Fruit fly (Drosophila melanogaster) whole organism, embryonic: ENCODE data around the gene Rcd-1r.

Experiments
- CG12744 ChIP-seq: fragments of 200-800 bp; sonication (Bioruptor generic); optimal IDR thresholded peaks from 2 replicates; lab custom pipeline; 2016; ENCODE audit warnings: missing biosample characterization, missing genetic modification characterization
- CG12769 ChIP-seq: fragments of 200-800 bp; sonication (Bioruptor generic); optimal IDR thresholded peaks from 2 replicates; lab custom pipeline; 2019; ENCODE audit warnings: missing biosample characterization, mild to moderate bottlenecking, missing genetic modification characterization, moderate library complexity
- CG13775 ChIP-seq: fragments of 200-800 bp; sonication (Bioruptor generic); optimal IDR thresholded peaks from 3 replicates; lab custom pipeline; 2017; ENCODE audit warnings: missing biosample characterization, mild to moderate bottlenecking, missing genetic modification characterization
- CG15011 ChIP-seq: fragments of 200-800 bp; sonication (Bioruptor generic); optimal IDR thresholded peaks from 3 replicates; lab custom pipeline; 2018; ENCODE audit warnings: missing biosample characterization, mild to moderate bottlenecking, missing genetic modification characterization
- CG15073 ChIP-seq: fragments of 200-800 bp; sonication (Bioruptor generic); optimal IDR thresholded peaks from 2 replicates; lab custom pipeline; 2016; ENCODE audit warnings: missing biosample characterization, missing genetic modification characterization
- CG15601 ChIP-seq: fragments of 200-800 bp; sonication (Bioruptor generic); optimal IDR thresholded peaks from 3 replicates; lab custom pipeline; 2019; ENCODE audit warnings: missing biosample characterization, mild to moderate bottlenecking, missing genetic modification characterization, moderate library complexity
- CG15696 ChIP-seq: fragments of 200-800 bp; sonication (Bioruptor generic); optimal IDR thresholded peaks from 2 replicates; lab custom pipeline; 2019; ENCODE audit warnings: missing biosample characterization, mild to moderate bottlenecking, missing genetic modification characterization, moderate library complexity
- CG17361 ChIP-seq: fragments of 200-800 bp; sonication (Bioruptor generic); IDR thresholded peaks from 3 replicates; pipeline ENCODE4 v1.3.6; 2022; ENCODE audit warnings: missing biosample characterization, missing genetic modification characterization
- CG17802 ChIP-seq: fragments of 200-800 bp; sonication (Bioruptor generic); optimal IDR thresholded peaks from 2 replicates; lab custom pipeline; 2018; ENCODE audit warnings: missing biosample characterization, mild to moderate bottlenecking, missing genetic modification characterization, moderate library complexity
- CG2678 ChIP-seq: fragments of 200-800 bp; sonication (Bioruptor generic); optimal IDR thresholded peaks from 3 replicates; lab custom pipeline; 2019; ENCODE audit warnings: missing biosample characterization, mild to moderate bottlenecking, missing genetic modification characterization, moderate library complexity
- CG30403 ChIP-seq: fragments of 200-800 bp; sonication (Bioruptor generic); optimal IDR thresholded peaks from 3 replicates; lab custom pipeline; 2016; ENCODE audit warnings: missing biosample characterization, missing genetic modification characterization
- CG30431 ChIP-seq: fragments of 200-800 bp; sonication (Bioruptor generic); optimal IDR thresholded peaks from 2 replicates; lab custom pipeline; 2017; ENCODE audit warnings: missing biosample characterization, missing genetic modification characterization
- CG32532 ChIP-seq: fragments of 200-800 bp; sonication (Bioruptor generic); IDR thresholded peaks from 2 replicates; pipeline ENCODE4 v1.3.6; 2022; ENCODE audit warnings: missing biosample characterization, missing genetic modification characterization
- CG3838 ChIP-seq: fragments of 200-800 bp; sonication (Bioruptor generic); optimal IDR thresholded peaks from 3 replicates; lab custom pipeline; 2016; ENCODE audit warnings: missing biosample characterization, missing genetic modification characterization
- CG4820 ChIP-seq: fragments of 200-800 bp; sonication (Bioruptor generic); optimal IDR thresholded peaks from 3 replicates; lab custom pipeline; 2016; ENCODE audit warnings: missing biosample characterization, missing genetic modification characterization
- CG6689 ChIP-seq: fragments of 200-800 bp; sonication (Bioruptor generic); IDR thresholded peaks from 2 replicates; pipeline ENCODE4 v1.3.6; 2022; ENCODE audit warnings: missing biosample characterization, missing genetic modification characterization
- CG8281 ChIP-seq: fragments of 200-800 bp; sonication (Bioruptor generic); optimal IDR thresholded peaks from 2 replicates; lab custom pipeline; 2018; ENCODE audit warnings: missing biosample characterization, mild to moderate bottlenecking, missing genetic modification characterization, moderate library complexity
- CG8290 ChIP-seq, 3 experiments: fragments of 200-800 bp; sonication (Bioruptor generic); optimal IDR thresholded peaks; 2 replicates each; lab custom pipeline; 2016 to 2019; ENCODE audit warnings: missing biosample characterization in 3 of 3, missing genetic modification characterization in 3 of 3, mild to moderate bottlenecking in 2 of 3, moderate library complexity in 1 of 3
- CG9797 ChIP-seq: fragments of 200-800 bp; sonication (Bioruptor generic); optimal IDR thresholded peaks from 3 replicates; lab custom pipeline; 2018; ENCODE audit warnings: missing biosample characterization, mild to moderate bottlenecking, missing genetic modification characterization
- CG9876 ChIP-seq: fragments of 200-800 bp; sonication (Bioruptor generic); optimal IDR thresholded peaks from 2 replicates; lab custom pipeline; 2016; ENCODE audit warnings: missing biosample characterization, missing genetic modification characterization
- H2.0 ChIP-seq: fragments of 200-800 bp; sonication (Bioruptor generic); IDR thresholded peaks from 2 replicates; pipeline ENCODE4 v1.3.6; 2022; ENCODE audit warnings: missing biosample characterization, missing genetic modification characterization
- HLH54F ChIP-seq: fragments of 200-800 bp; sonication (Bioruptor generic); optimal IDR thresholded peaks from 3 replicates; lab custom pipeline; 2016; ENCODE audit warnings: missing biosample characterization, missing genetic modification characterization
- Hey ChIP-seq: fragments of 200-800 bp; sonication (Bioruptor generic); optimal IDR thresholded peaks from 3 replicates; lab custom pipeline; 2018; ENCODE audit warnings: missing biosample characterization, mild to moderate bottlenecking, missing genetic modification characterization
- Mes4 ChIP-seq: fragments of 200-800 bp; sonication (Bioruptor generic); optimal IDR thresholded peaks from 2 replicates; lab custom pipeline; 2016; ENCODE audit warnings: missing biosample characterization, missing genetic modification characterization
- Mrtf ChIP-seq: fragments of 200-800 bp; sonication (Bioruptor generic); IDR thresholded peaks from 3 replicates; pipeline ENCODE4 v1.3.6; 2022; ENCODE audit warnings: missing biosample characterization, missing genetic modification characterization
- NC2α ChIP-seq: fragments of 200-800 bp; sonication (Bioruptor generic); optimal IDR thresholded peaks from 2 replicates; lab custom pipeline; 2016; ENCODE audit warnings: missing biosample characterization, missing genetic modification characterization
- Nf-YC ChIP-seq: fragments of 200-800 bp; optimal IDR thresholded peaks from 3 replicates; lab custom pipeline; 2019; ENCODE audit warnings: missing biosample characterization, mild to moderate bottlenecking, missing genetic modification characterization, moderate library complexity
- Ptx1 ChIP-seq: fragments of 200-800 bp; sonication (Bioruptor generic); IDR thresholded peaks from 2 replicates; pipeline ENCODE4 v1.3.6; 2022; ENCODE audit warnings: missing biosample characterization, missing genetic modification characterization
- Scr ChIP-seq: fragments of 200-800 bp; sonication (Bioruptor generic); IDR thresholded peaks from 2 replicates; pipeline ENCODE4 v1.3.6; 2022; ENCODE audit warnings: missing biosample characterization, missing genetic modification characterization; ENCODE audit not compliant: partially characterized antibody
- Side ChIP-seq: fragments of 200-800 bp; sonication (Bioruptor generic); optimal IDR thresholded peaks from 2 replicates; lab custom pipeline; 2016; ENCODE audit warnings: missing biosample characterization, missing genetic modification characterization
- Sry-δ ChIP-seq: fragments of 200-800 bp; sonication (Bioruptor generic); optimal IDR thresholded peaks from 2 replicates; lab custom pipeline; 2016; ENCODE audit warnings: missing biosample characterization, missing genetic modification characterization
- TFAM ChIP-seq: fragments of 200-800 bp; sonication (Bioruptor generic); optimal IDR thresholded peaks from 2 replicates; lab custom pipeline; 2017; ENCODE audit warnings: missing biosample characterization, missing genetic modification characterization, inconsistent platforms
- Xbp1 ChIP-seq: fragments of 200-800 bp; sonication (Bioruptor generic); optimal IDR thresholded peaks from 3 replicates; lab custom pipeline; 2016; ENCODE audit warnings: missing biosample characterization, mild to moderate bottlenecking, missing genetic modification characterization
- br ChIP-seq: fragments of >200 bp; optimal IDR thresholded peaks from 2 replicates; lab custom pipeline; 2017
- caup ChIP-seq: fragments of 200-800 bp; sonication (Bioruptor generic); optimal IDR thresholded peaks from 3 replicates; lab custom pipeline; 2017; ENCODE audit warnings: missing biosample characterization, mild to moderate bottlenecking, missing genetic modification characterization, moderate library complexity; ENCODE audit not compliant: severe bottlenecking
- dmrt99B ChIP-seq: fragments of 200-800 bp; sonication (Bioruptor generic); optimal IDR thresholded peaks from 2 replicates; lab custom pipeline; 2018; ENCODE audit warnings: missing biosample characterization, mild to moderate bottlenecking, missing genetic modification characterization, moderate library complexity
- dysf ChIP-seq: fragments of 200-800 bp; sonication (Bioruptor generic); IDR thresholded peaks from 3 replicates; pipeline ENCODE4 v1.3.6; 2022; ENCODE audit warnings: missing biosample characterization, missing genetic modification characterization
- emc ChIP-seq: fragments of 200-800 bp; sonication (Bioruptor generic); optimal IDR thresholded peaks from 2 replicates; lab custom pipeline; 2016; ENCODE audit warnings: missing biosample characterization, missing genetic modification characterization
- ems ChIP-seq: fragments of 200-800 bp; sonication (Bioruptor generic); optimal IDR thresholded peaks from 3 replicates; lab custom pipeline; 2016; ENCODE audit warnings: missing biosample characterization, missing genetic modification characterization
- ewg ChIP-seq: fragments of 200-800 bp; sonication (Bioruptor generic); optimal IDR thresholded peaks from 3 replicates; lab custom pipeline; 2017; ENCODE audit warnings: mild to moderate bottlenecking, missing biosample characterization, missing genetic modification reagents, missing genetic modification characterization
- fd96Cb ChIP-seq: fragments of 200-800 bp; sonication (Bioruptor generic); optimal IDR thresholded peaks from 2 replicates; lab custom pipeline; 2018; ENCODE audit warnings: missing biosample characterization, mild to moderate bottlenecking, missing genetic modification characterization, moderate library complexity
- jumu ChIP-seq: fragments of 200-800 bp; sonication (Bioruptor generic); optimal IDR thresholded peaks from 3 replicates; lab custom pipeline; 2016; ENCODE audit warnings: missing biosample characterization, missing genetic modification characterization
- klu ChIP-seq: fragments of 200-800 bp; sonication (Bioruptor generic); IDR thresholded peaks from 2 replicates; pipeline ENCODE4 v1.3.6; 2022; ENCODE audit warnings: missing biosample characterization, missing genetic modification characterization
- lab ChIP-seq: fragments of 200-800 bp; sonication (Bioruptor generic); optimal IDR thresholded peaks from 3 replicates; lab custom pipeline; 2017; ENCODE audit warnings: missing biosample characterization, missing genetic modification characterization, mild to moderate bottlenecking, moderate library complexity, missing genetic modification reagents
- psq ChIP-seq: fragments of 200-800 bp; sonication (Bioruptor generic); optimal IDR thresholded peaks from 2 replicates; lab custom pipeline; 2017; ENCODE audit warnings: missing biosample characterization, missing genetic modification characterization
- scrt ChIP-seq: fragments of 200-800 bp; sonication (Bioruptor generic); optimal IDR thresholded peaks from 2 replicates; lab custom pipeline; 2018; ENCODE audit warnings: missing biosample characterization, mild to moderate bottlenecking, missing genetic modification characterization, moderate library complexity
- sim ChIP-seq: fragments of 200-800 bp; sonication (Bioruptor generic); IDR thresholded peaks from 2 replicates; pipeline ENCODE4 v1.3.6; 2022; ENCODE audit warnings: missing biosample characterization, missing genetic modification characterization
- tup ChIP-seq: fragments of 200-800 bp; sonication (Bioruptor generic); optimal IDR thresholded peaks from 2 replicates; lab custom pipeline; 2016; ENCODE audit warnings: missing biosample characterization, mild to moderate bottlenecking, missing genetic modification characterization, moderate library complexity
- vnd ChIP-seq: fragments of 200-800 bp; sonication (Bioruptor generic); IDR thresholded peaks from 3 replicates; pipeline ENCODE4 v1.3.6; 2022; ENCODE audit warnings: missing biosample characterization, missing genetic modification characterization; ENCODE audit not compliant: partially characterized antibody
- z ChIP-seq: fragments of 200-800 bp; sonication (Bioruptor generic); IDR thresholded peaks from 3 replicates; pipeline ENCODE4 v1.3.6; 2022; ENCODE audit warnings: missing biosample characterization, missing genetic modification characterization

The Rcd-1r gene

dm6 chr2L:8997285-8997684 lies 16.6 kb downstream of the Rcd-1r start, which contains the start of the genes alien and CG18661 (continued):
- TF ChIP-seq NC2α (GFP tag; lab: Kevin White, UChicago): peak; percentile 36
- peak; percentile 76 for TF ChIP-seq dmrt99B (tag; lab: Kevin White, UChicago)
- TF ChIP-seq CG8290 (GFP tag; optimal IDR thresholded peaks at IDR 0.05; lab: Kevin White, UChicago): peak; percentile 89
- peak in 1 of 2 experiments; percentile 90 for TF ChIP-seq CG8290 (tag; optimal IDR thresholded peaks at IDR 0.05; lab: Kevin White, UChicago)
- TF ChIP-seq ems (GFP tag; lab: Kevin White, UChicago): peak; percentile 91
- no peak for TF ChIP-seq Hey (tag; lab: Kevin White, UChicago)
- peak; percentile 74 for TF ChIP-seq CG3838 (GFP tag; lab: Kevin White, UChicago)
- TF ChIP-seq CG17361 (GFP tag; lab: Robert Waterston, UW): peak; percentile 73
- peak; percentile 45 for TF ChIP-seq Nf-YC
- no peak for TF ChIP-seq TFAM (GFP tag; lab: Kevin White, UChicago)
- TF ChIP-seq Sry-δ (GFP tag; lab: Kevin White, UChicago): peak; percentile 88
- TF ChIP-seq CG15073 (GFP tag; lab: Kevin White, UChicago): peak; percentile 15
- TF ChIP-seq CG2678 (tag; lab: Kevin White, UChicago): peak; percentile 61
- peak; percentile 72 for TF ChIP-seq lab
- TF ChIP-seq CG15011 (GFP tag; lab: Kevin White, UChicago): peak; percentile 9
- peak; percentile 84 for TF ChIP-seq CG12769
- peak; percentile 90 for TF ChIP-seq fd96Cb (tag; lab: Kevin White, UChicago)
- TF ChIP-seq Xbp1 (GFP tag; lab: Kevin White, UChicago): peak; percentile 98
- peak; percentile 77 for TF ChIP-seq CG15696 (tag; lab: Kevin White, UChicago)
- peak; percentile 91 for TF ChIP-seq dysf (GFP tag; lab: Robert Waterston, UW)
- peak; percentile 68; the same call in 1 of the 2 replicates for TF ChIP-seq klu (GFP tag; lab: Robert Waterston, UW)
- TF ChIP-seq CG30403 (GFP tag; lab: Kevin White, UChicago): peak; percentile 87
- TF ChIP-seq CG13775 (GFP tag; lab: Kevin White, UChicago): peak; percentile 71
- TF ChIP-seq Mes4 (GFP tag; lab: Kevin White, UChicago): peak; percentile 29
- peak; percentile 58 for TF ChIP-seq CG4820
- TF ChIP-seq vnd (GFP tag; lab: Robert Waterston, UW): peak; percentile 60; the same call in 2 of the 3 replicates
- peak; percentile 48 for TF ChIP-seq CG30431 (GFP tag; lab: Kevin White, UChicago)
- peak; percentile 91 for TF ChIP-seq CG12744
- TF ChIP-seq CG15601 (tag; lab: Kevin White, UChicago): peak; percentile 53
- peak; percentile 82 for TF ChIP-seq HLH54F (GFP tag; lab: Kevin White, UChicago)
- TF ChIP-seq scrt (GFP tag; lab: Kevin White, UChicago): peak; percentile 33
- peak; percentile 92 for TF ChIP-seq CG32532
- peak; percentile 80 for TF ChIP-seq ewg (GFP tag; lab: Kevin White, UChicago)
- TF ChIP-seq sim (GFP tag; lab: Robert Waterston, UW): no peak
- TF ChIP-seq br (lab: Kevin White, UChicago): no peak
- peak; percentile 9 for TF ChIP-seq CG17802 (tag; lab: Kevin White, UChicago)
- TF ChIP-seq Scr (GFP tag; lab: Robert Waterston, UW): peak; percentile 67
- TF ChIP-seq Side (GFP tag; lab: Kevin White, UChicago): peak; percentile 89
- peak; percentile 98 for TF ChIP-seq H2.0 (GFP tag; lab: Robert Waterston, UW)
- TF ChIP-seq tup (GFP tag; lab: Kevin White, UChicago): peak; percentile 57
- peak; percentile 74 for TF ChIP-seq psq (GFP tag; lab: Kevin White, UChicago)
- peak; percentile 81 for TF ChIP-seq Mrtf (GFP tag; lab: Robert Waterston, UW)
- TF ChIP-seq CG9797: peak; percentile 80
- TF ChIP-seq z (GFP tag; lab: Robert Waterston, UW): no peak
- peak; percentile 82 for TF ChIP-seq caup (GFP tag; lab: Kevin White, UChicago)
- peak; percentile 77 for TF ChIP-seq CG9876
- peak; percentile 94 for TF ChIP-seq jumu (GFP tag; lab: Kevin White, UChicago)
- peak; percentile 92 for TF ChIP-seq Ptx1 (GFP tag; lab: Robert Waterston, UW)
- peak; percentile 76 for TF ChIP-seq CG6689
- TF ChIP-seq emc (GFP tag; lab: Kevin White, UChicago): peak; percentile 49
- TF ChIP-seq CG8281 (tag; lab: Kevin White, UChicago): no peak
